Fruit fly (Drosophila melanogaster) whole organism, embryonic: ENCODE measurements around the gene Plod.

Experiments used
- Bdp1 ChIP-seq: fragments of 200-800 bp; sonication (Bioruptor generic); optimal IDR thresholded peaks from 3 replicates; lab custom pipeline; 2016; ENCODE audit warnings: missing biosample characterization, missing genetic modification characterization
- C15 ChIP-seq: fragments of 200-800 bp; sonication (Bioruptor generic); IDR thresholded peaks from 3 replicates; pipeline ENCODE4 v1.3.6; 2022; ENCODE audit warnings: missing biosample characterization, missing genetic modification characterization
- CG10267 ChIP-seq: fragments of 200-800 bp; sonication (Bioruptor generic); optimal IDR thresholded peaks from 2 replicates; lab custom pipeline; 2018; ENCODE audit warnings: missing biosample characterization, mild to moderate bottlenecking, missing genetic modification characterization, moderate library complexity
- CG10321 ChIP-seq: fragments of 200-800 bp; sonication (Bioruptor generic); IDR thresholded peaks from 2 replicates; pipeline ENCODE4 v1.3.6; 2022; ENCODE audit warnings: missing biosample characterization, missing genetic modification characterization
- CG11247 ChIP-seq: fragments of 200-800 bp; sonication (Bioruptor generic); IDR thresholded peaks from 2 replicates; pipeline ENCODE4 v1.3.6; 2022; ENCODE audit warnings: missing biosample characterization, missing genetic modification characterization
- CG11696 ChIP-seq: fragments of 200-800 bp; sonication (Bioruptor generic); IDR thresholded peaks from 2 replicates; pipeline ENCODE4 v1.3.6; 2022; ENCODE audit warnings: missing biosample characterization, missing genetic modification characterization
- CG12236 ChIP-seq: fragments of 200-800 bp; sonication (Bioruptor generic); optimal IDR thresholded peaks from 2 replicates; lab custom pipeline; 2016; ENCODE audit warnings: missing biosample characterization, missing genetic modification characterization
- CG13424 ChIP-seq: fragments of 200-800 bp; sonication (Bioruptor generic); optimal IDR thresholded peaks from 2 replicates; lab custom pipeline; 2019; ENCODE audit warnings: missing biosample characterization, mild to moderate bottlenecking, missing genetic modification characterization, moderate library complexity
- CG14050 ChIP-seq: fragments of 200-800 bp; sonication (Bioruptor generic); IDR thresholded peaks from 3 replicates; pipeline ENCODE4 v1.3.6; 2022; ENCODE audit warnings: missing biosample characterization, missing genetic modification characterization
- CG14441 ChIP-seq: fragments of 200-800 bp; sonication (Bioruptor generic); IDR thresholded peaks from 2 replicates; pipeline ENCODE4 v1.3.6; 2022; ENCODE audit warnings: missing biosample characterization, missing genetic modification characterization
- CG14860 ChIP-seq: fragments of 200-800 bp; sonication (Bioruptor generic); IDR thresholded peaks from 3 replicates; pipeline ENCODE4 v1.3.6; 2022; ENCODE audit warnings: missing biosample characterization, missing genetic modification characterization; ENCODE audit not compliant: partially characterized antibody
- CG17328 ChIP-seq: fragments of 200-800 bp; sonication (Bioruptor generic); IDR thresholded peaks from 2 replicates; pipeline ENCODE4 v1.3.6; 2022; ENCODE audit warnings: missing biosample characterization, missing genetic modification characterization
- CG18262 ChIP-seq: fragments of 200-800 bp; optimal IDR thresholded peaks from 3 replicates; lab custom pipeline; 2019; ENCODE audit warnings: missing biosample characterization, mild to moderate bottlenecking, missing genetic modification characterization, moderate library complexity
- CG33213 ChIP-seq: fragments of 200-800 bp; sonication (Bioruptor generic); optimal IDR thresholded peaks from 3 replicates; lab custom pipeline; 2016; ENCODE audit warnings: missing biosample characterization, missing genetic modification characterization
- CG42726 ChIP-seq: fragments of 200-800 bp; sonication (Bioruptor generic); IDR thresholded peaks from 2 replicates; pipeline ENCODE4 v1.3.6; 2022; ENCODE audit warnings: missing biosample characterization, missing genetic modification characterization; ENCODE audit not compliant: partially characterized antibody
- CG4854 ChIP-seq: fragments of 200-800 bp; sonication (Bioruptor generic); optimal IDR thresholded peaks from 2 replicates; lab custom pipeline; 2016; ENCODE audit warnings: missing biosample characterization, missing genetic modification characterization, inconsistent platforms
- CG6765 ChIP-seq: fragments of 200-800 bp; sonication (Bioruptor generic); optimal IDR thresholded peaks from 3 replicates; lab custom pipeline; 2017; ENCODE audit warnings: missing biosample characterization, mild to moderate bottlenecking, missing genetic modification characterization
- CG7271 ChIP-seq: fragments of 200-800 bp; sonication (Bioruptor generic); optimal IDR thresholded peaks from 2 replicates; lab custom pipeline; 2018; ENCODE audit warnings: missing biosample characterization, mild to moderate bottlenecking, missing genetic modification characterization, moderate library complexity
- CG7556 ChIP-seq: fragments of 200-800 bp; sonication (Bioruptor generic); optimal IDR thresholded peaks from 2 replicates; lab custom pipeline; 2017; ENCODE audit warnings: missing biosample characterization, mild to moderate bottlenecking, missing genetic modification characterization
- CG7928 ChIP-seq: fragments of 200-800 bp; sonication (Bioruptor generic); optimal IDR thresholded peaks from 2 replicates; lab custom pipeline; 2017; ENCODE audit warnings: missing biosample characterization, mild to moderate bottlenecking, missing genetic modification characterization
- CG8359 ChIP-seq: fragments of 200-800 bp; sonication (Bioruptor generic); optimal IDR thresholded peaks from 2 replicates; lab custom pipeline; 2017; ENCODE audit warnings: missing biosample characterization, mild to moderate bottlenecking, missing genetic modification characterization, borderline replicate concordance
- CHES-1-like ChIP-seq: fragments of 200-800 bp; sonication (Bioruptor generic); optimal IDR thresholded peaks from 2 replicates; lab custom pipeline; 2016; ENCODE audit warnings: missing biosample characterization, missing genetic modification characterization
- Eip74EF ChIP-seq, 2 experiments: fragments of 200-800 bp in 1 of 2; fragments of >200 bp in 1 of 2; sonication (Bioruptor generic) in 1 of 2; optimal IDR thresholded peaks; 2 replicates each; lab custom pipeline; 2017 to 2019; ENCODE audit warnings: missing biosample characterization in 2 of 2, missing genetic modification characterization in 2 of 2, mild to moderate bottlenecking in 1 of 2, moderate library complexity in 1 of 2
- Ets65A ChIP-seq: fragments of 200-800 bp; sonication (Bioruptor generic); peaks from one replicate; lab custom pipeline; 2016; ENCODE audit warnings: missing biosample characterization, missing genetic modification characterization
- Gsc ChIP-seq: fragments of 200-800 bp; sonication (Bioruptor generic); IDR thresholded peaks from 2 replicates; pipeline ENCODE4 v1.3.6; 2022; ENCODE audit warnings: missing biosample characterization, missing genetic modification characterization
- H2.0 ChIP-seq: fragments of 200-800 bp; sonication (Bioruptor generic); IDR thresholded peaks from 2 replicates; pipeline ENCODE4 v1.3.6; 2022; ENCODE audit warnings: missing biosample characterization, missing genetic modification characterization
- HLH3B ChIP-seq: fragments of 200-800 bp; sonication (Bioruptor generic); IDR thresholded peaks from 2 replicates; pipeline ENCODE4 v1.3.6; 2022; ENCODE audit warnings: missing biosample characterization, missing genetic modification characterization
- HLH4C ChIP-seq: fragments of 200-800 bp; sonication (Bioruptor generic); IDR thresholded peaks from 3 replicates; pipeline ENCODE4 v1.3.6; 2022; ENCODE audit warnings: missing biosample characterization, missing genetic modification characterization; ENCODE audit not compliant: partially characterized antibody
- HmgD ChIP-seq: fragments of 200-800 bp; sonication (Bioruptor generic); optimal IDR thresholded peaks from 3 replicates; lab custom pipeline; 2016; ENCODE audit warnings: missing biosample characterization, missing genetic modification characterization
- Hmx ChIP-seq: fragments of 200-800 bp; sonication (Bioruptor generic); optimal IDR thresholded peaks from 2 replicates; lab custom pipeline; 2016; ENCODE audit warnings: missing biosample characterization, missing genetic modification characterization
- MESR4 ChIP-seq: fragments of 200-800 bp; sonication (Bioruptor generic); optimal IDR thresholded peaks from 2 replicates; lab custom pipeline; 2018; ENCODE audit warnings: missing biosample characterization, mild to moderate bottlenecking, missing genetic modification characterization, moderate library complexity
- Mrtf ChIP-seq: fragments of 200-800 bp; sonication (Bioruptor generic); IDR thresholded peaks from 3 replicates; pipeline ENCODE4 v1.3.6; 2022; ENCODE audit warnings: missing biosample characterization, missing genetic modification characterization
- Myb ChIP-seq: fragments of 200-800 bp; sonication (Bioruptor generic); optimal IDR thresholded peaks from 2 replicates; lab custom pipeline; 2016; ENCODE audit warnings: missing biosample characterization, missing genetic modification characterization
- Nf-YB ChIP-seq: fragments of 200-800 bp; sonication (Bioruptor generic); optimal IDR thresholded peaks from 3 replicates; lab custom pipeline; 2019; ENCODE audit warnings: missing biosample characterization, mild to moderate bottlenecking, missing genetic modification characterization, moderate library complexity
- Nf-YC ChIP-seq: fragments of 200-800 bp; optimal IDR thresholded peaks from 3 replicates; lab custom pipeline; 2019; ENCODE audit warnings: missing biosample characterization, mild to moderate bottlenecking, missing genetic modification characterization, moderate library complexity
- NfI ChIP-seq: fragments of 200-800 bp; sonication (Bioruptor generic); optimal IDR thresholded peaks from 3 replicates; lab custom pipeline; 2018; ENCODE audit warnings: missing biosample characterization, mild to moderate bottlenecking, missing genetic modification characterization, moderate library complexity
- Stat92E ChIP-seq, 3 experiments: fragments of >200 bp in 2 of 3; fragments of 200-800 bp in 1 of 3; sonication (Bioruptor generic) in 1 of 3; optimal IDR thresholded peaks; 2 replicates each; lab custom pipeline; 2017 to 2019; ENCODE audit warnings: missing biosample characterization in 3 of 3, missing genetic modification characterization in 3 of 3, mild to moderate bottlenecking in 1 of 3, moderate library complexity in 1 of 3
- Tbp ChIP-seq: fragments of >200 bp; optimal IDR thresholded peaks from 2 replicates; lab custom pipeline; 2018; ENCODE audit warnings: missing biosample characterization, missing genetic modification characterization
- crp ChIP-seq, 2 experiments: fragments of 200-800 bp; sonication (Bioruptor generic); optimal IDR thresholded peaks; 2 replicates in 1 of 2; 3 replicates in 1 of 2; lab custom pipeline; 2017; ENCODE audit warnings: missing biosample characterization in 2 of 2, missing genetic modification characterization in 2 of 2, mild to moderate bottlenecking in 1 of 2, moderate library complexity in 1 of 2
- dmrt11E ChIP-seq: fragments of 200-800 bp; sonication (Bioruptor generic); optimal IDR thresholded peaks from 3 replicates; lab custom pipeline; 2018; ENCODE audit warnings: missing biosample characterization, mild to moderate bottlenecking, missing genetic modification characterization, moderate library complexity
- her ChIP-seq: fragments of 200-800 bp; sonication (Bioruptor generic); optimal IDR thresholded peaks from 2 replicates; lab custom pipeline; 2016; ENCODE audit warnings: missing biosample characterization, missing genetic modification characterization
- jigr1 ChIP-seq: fragments of 200-800 bp; sonication (Bioruptor generic); IDR thresholded peaks from 3 replicates; pipeline ENCODE4 v1.3.6; 2022; ENCODE audit warnings: missing biosample characterization, missing genetic modification characterization
- lov ChIP-seq, 2 experiments: fragments of 200-800 bp in 1 of 2; fragments of >200 bp in 1 of 2; sonication (Bioruptor generic) in 1 of 2; IDR thresholded peaks in 1 of 2; optimal IDR thresholded peaks in 1 of 2; 2 replicates in 1 of 2; 3 replicates in 1 of 2; pipeline versions ENCODE4 v1.3.6 to Lab custom; 2017 to 2022; ENCODE audit warnings: missing biosample characterization in 1 of 2, missing genetic modification characterization in 1 of 2
- nerfin-1 ChIP-seq: fragments of 200-800 bp; sonication (Bioruptor generic); optimal IDR thresholded peaks from 3 replicates; lab custom pipeline; 2019; ENCODE audit warnings: missing biosample characterization, mild to moderate bottlenecking, missing genetic modification characterization, moderate library complexity
- pros ChIP-seq: fragments of 200-800 bp; sonication (Bioruptor generic); optimal IDR thresholded peaks from 3 replicates; lab custom pipeline; 2019; ENCODE audit warnings: missing biosample characterization, mild to moderate bottlenecking, missing genetic modification characterization, moderate library complexity
- sima ChIP-seq: fragments of 200-800 bp; sonication (Bioruptor generic); optimal IDR thresholded peaks from 2 replicates; lab custom pipeline; 2016; ENCODE audit warnings: missing biosample characterization, missing genetic modification characterization
- toy ChIP-seq: fragments of 200-800 bp; sonication (Bioruptor generic); IDR thresholded peaks from 2 replicates; pipeline ENCODE4 v1.3.6; 2022; ENCODE audit warnings: missing biosample characterization, missing genetic modification characterization
- unpg ChIP-seq: fragments of 200-800 bp; sonication (Bioruptor generic); optimal IDR thresholded peaks from 3 replicates; lab custom pipeline; 2018; ENCODE audit warnings: missing biosample characterization, mild to moderate bottlenecking, missing genetic modification characterization, moderate library complexity

Plod gene

dm6 chr3L:11205608-11206336, at the start of gene Plod (continued):
- peak; percentile 88 to 98 for TF ChIP-seq crp (GFP tag; optimal IDR thresholded peaks at IDR 0.05; lab: Kevin White, UChicago)
- TF ChIP-seq Eip74EF (GFP tag; optimal IDR thresholded peaks at IDR 0.05; lab: Kevin White, UChicago): peak; percentile 13 to 53
- no peak for TF ChIP-seq pros (GFP tag; lab: Kevin White, UChicago)
- no peak for TF ChIP-seq Tbp
- TF ChIP-seq Myb (GFP tag; lab: Kevin White, UChicago): peak; percentile 52
- peak; percentile 18 for TF ChIP-seq Bdp1 (GFP tag; lab: Kevin White, UChicago)
- TF ChIP-seq CG13424 (tag; lab: Kevin White, UChicago): peak; percentile 56
- TF ChIP-seq her (GFP tag; lab: Kevin White, UChicago): peak; percentile 51
- TF ChIP-seq HLH4C (GFP tag; lab: Robert Waterston, UW): no peak
- TF ChIP-seq CG8359: no peak
- TF ChIP-seq Gsc: no peak
- TF ChIP-seq jigr1 (GFP tag; lab: Robert Waterston, UW): no peak; the same call in 2 of the 3 replicates
- peak; percentile 71 for TF ChIP-seq CG10267 (tag; lab: Kevin White, UChicago)
- TF ChIP-seq CG7271: peak; percentile 57
- peak; percentile 21 for TF ChIP-seq CG7556 (GFP tag; lab: Kevin White, UChicago)
- TF ChIP-seq dmrt11E (tag; lab: Kevin White, UChicago): peak; percentile 56
- no peak for TF ChIP-seq Nf-YB
- TF ChIP-seq H2.0 (GFP tag; lab: Robert Waterston, UW): no peak
- no peak for TF ChIP-seq sima (GFP tag; lab: Kevin White, UChicago)
- no peak for TF ChIP-seq CG10321 (GFP tag; lab: Robert Waterston, UW)
- TF ChIP-seq Mrtf (GFP tag; lab: Robert Waterston, UW): peak; percentile 40; the same call in 1 of the 3 replicates
- TF ChIP-seq unpg (GFP tag; lab: Kevin White, UChicago): peak; percentile 56
- no peak for TF ChIP-seq toy (GFP tag; lab: Robert Waterston, UW)
- TF ChIP-seq HmgD (GFP tag; lab: Kevin White, UChicago): peak; percentile 23
- TF ChIP-seq Nf-YC: peak; percentile 52
- TF ChIP-seq CG7928 (GFP tag; lab: Kevin White, UChicago): peak; percentile 9
- 0 out of 2 replicates have a peak, but pooled peaks have one; percentile 28 for TF ChIP-seq HLH3B (GFP tag; lab: Robert Waterston, UW)
- TF ChIP-seq MESR4 (GFP tag; lab: Kevin White, UChicago): peak; percentile 84
- TF ChIP-seq CG11696 (GFP tag; lab: Robert Waterston, UW): no peak
- peak; percentile 48 for TF ChIP-seq CG18262 (tag; lab: Kevin White, UChicago)
- TF ChIP-seq CG12236 (GFP tag; lab: Kevin White, UChicago): no peak
- TF ChIP-seq CG14441 (GFP tag; lab: Robert Waterston, UW): no peak
- peak; percentile 59 for TF ChIP-seq CG17328
- TF ChIP-seq NfI: peak; percentile 34
- TF ChIP-seq CG14050 (GFP tag; lab: Robert Waterston, UW): peak; percentile 36; the same call in 2 of the 3 replicates
- peak in 1 of 3 experiments; percentile 16 for TF ChIP-seq Stat92E (GFP tag; optimal IDR thresholded peaks at IDR 0.05; lab: Kevin White, UChicago)
- no peak for TF ChIP-seq Hmx (GFP tag; lab: Kevin White, UChicago)
- no peak; the same call in 2 of the 3 replicates for TF ChIP-seq CG14860 (GFP tag; lab: Robert Waterston, UW)
- TF ChIP-seq CG42726: peak; percentile 56
- TF ChIP-seq CG33213 (GFP tag; lab: Kevin White, UChicago): peak; percentile 61
- TF ChIP-seq lov (optimal IDR thresholded peaks at IDR 0.05; lab: Kevin White, UChicago): no peak
- no peak for TF ChIP-seq lov (GFP tag; IDR thresholded peaks at IDR 0.05; lab: Robert Waterston, UW)
- no peak for TF ChIP-seq C15 (GFP tag; lab: Robert Waterston, UW)
- TF ChIP-seq nerfin-1 (tag; lab: Kevin White, UChicago): peak; percentile 22
- TF ChIP-seq CHES-1-like (GFP tag; lab: Kevin White, UChicago): peak; percentile 69
- TF ChIP-seq CG4854: no peak
- TF ChIP-seq Ets65A (GFP tag; lab: Kevin White, UChicago): peak; percentile 44
- TF ChIP-seq CG6765: no peak
- TF ChIP-seq CG11247: no peak
